Worm (Caenorhabditis elegans): ENCODE measurements around the gene Y43F4A.4.

The Y43F4A.4 gene

DNA sequence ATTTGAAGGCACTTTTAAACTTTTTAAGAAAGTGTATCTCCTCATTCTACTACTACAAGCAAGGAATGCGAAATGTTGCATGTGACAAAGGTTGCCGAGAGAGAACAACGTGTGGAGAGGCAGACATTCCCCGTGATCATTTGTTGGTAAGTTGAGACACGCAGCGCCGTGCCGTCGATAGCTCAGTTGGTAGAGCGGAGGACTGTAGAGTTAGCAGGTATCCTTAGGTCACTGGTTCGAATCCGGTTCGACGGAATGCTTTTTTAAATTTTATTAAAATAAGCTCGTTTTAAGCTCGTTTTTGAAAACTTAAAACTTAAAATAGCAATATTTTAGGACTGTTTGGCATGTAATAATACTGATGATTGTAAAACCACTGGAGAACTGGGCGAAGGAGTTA is 21.0 kb upstream of the Y43F4A.4 start (continued):
- peak; percentile 96 for TF ChIP-seq tbp1 (GFP tag; optimal IDR thresholded peaks at IDR 0.05)
- TF ChIP-seq B0035.1 (tag; optimal IDR thresholded peaks at IDR 0.05) = no peak
- no peak for TF ChIP-seq ama-1 (optimal IDR thresholded peaks at IDR 0.05)
- no peak for TF ChIP-seq ama-1 (GFP tag; optimal IDR thresholded peaks at IDR 0.05)
- peak; percentile 40 for TF ChIP-seq nhr-90 (tag; optimal IDR thresholded peaks at IDR 0.05)
- TF ChIP-seq Y56A3A.18 (GFP tag; IDR thresholded peaks at IDR 0.05) = no peak
- peak; percentile 72 for TF ChIP-seq F23B12.7 (tag; optimal IDR thresholded peaks at IDR 0.05; ENCODE audit: insufficient read depth)
- no peak for TF ChIP-seq cebp-1 (GFP tag; IDR thresholded peaks at IDR 0.05)
- no peak for TF ChIP-seq cebp-1 (tag; optimal IDR thresholded peaks at IDR 0.05)
- TF ChIP-seq B0261.1 (tag; optimal IDR thresholded peaks at IDR 0.05) = peak; percentile 77
- TF ChIP-seq K12H6.12 (tag; optimal IDR thresholded peaks at IDR 0.05) = no peak
- TF ChIP-seq dpff-1 (tag; optimal IDR thresholded peaks at IDR 0.05) = no peak

DNA sequence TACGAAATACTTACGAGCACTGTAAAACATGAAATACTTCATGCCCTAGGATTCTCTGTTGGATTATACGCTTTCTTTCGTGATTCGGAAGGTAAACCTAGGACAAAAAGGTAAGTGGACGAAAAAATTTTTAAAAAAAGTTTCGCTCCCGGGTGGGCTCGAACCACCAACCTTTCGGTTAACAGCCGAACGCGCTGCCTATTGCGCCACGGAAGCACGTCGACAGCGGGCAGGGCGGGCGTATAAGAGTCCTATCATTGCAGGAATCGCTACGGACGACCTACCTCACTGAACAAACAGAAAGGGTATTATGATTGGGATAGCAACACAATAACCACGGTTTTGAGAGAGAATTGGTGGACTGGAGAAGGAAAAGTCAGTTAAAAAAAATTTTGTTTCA is 20.4 kb upstream of the Y43F4A.4 start:
- TF ChIP-seq tbp1 (GFP tag; optimal IDR thresholded peaks at IDR 0.05) = peak; percentile 94
- peak; percentile 24 for TF ChIP-seq lin-54 (GFP tag; optimal IDR thresholded peaks at IDR 0.05)
- 0 out of 2 replicates have a peak, but pooled peaks have one; percentile 21 for TF ChIP-seq K11D2.4 (GFP tag; IDR thresholded peaks at IDR 0.05)
- TF ChIP-seq lin-26 (GFP tag; IDR thresholded peaks at IDR 0.05) = peak; percentile 60; the same call in 1 of the 2 replicates
- TF ChIP-seq ekl-4 (GFP tag; IDR thresholded peaks at IDR 0.05) = 0 out of 2 replicates have a peak, but pooled peaks have one; percentile 14
- no peak for TF ChIP-seq tlf-1 (GFP tag; optimal IDR thresholded peaks at IDR 0.05)
- no peak for TF ChIP-seq snpc-4 (GFP tag; optimal IDR thresholded peaks at IDR 0.05)
- peak in 1 of 4 experiments; percentile 13 for TF ChIP-seq snpc-4 (tag; optimal IDR thresholded peaks at IDR 0.05)
- TF ChIP-seq him-1 (tag; optimal IDR thresholded peaks at IDR 0.05) = peak; percentile 62
- TF ChIP-seq egrh-3 (GFP tag; IDR thresholded peaks at IDR 0.05) = no peak
- no peak for TF ChIP-seq chd-7 (tag; optimal IDR thresholded peaks at IDR 0.05)
- no peak for TF ChIP-seq repo-1 (tag; optimal IDR thresholded peaks at IDR 0.05)
- TF ChIP-seq F49E8.2 (tag; optimal IDR thresholded peaks at IDR 0.05; ENCODE audit: insufficient read depth) = no peak
- TF ChIP-seq hmg-20 (GFP tag; IDR thresholded peaks at IDR 0.05) = no peak
- peak; percentile 52; the same call in 1 of the 2 replicates for TF ChIP-seq egl-44 (GFP tag; IDR thresholded peaks at IDR 0.05)
- no peak for TF ChIP-seq ceh-79 (tag; optimal IDR thresholded peaks at IDR 0.05)
- no peak for TF ChIP-seq Y56A3A.18 (GFP tag; IDR thresholded peaks at IDR 0.05)
- peak; percentile 38 for TF ChIP-seq lsl-1 (GFP tag; optimal IDR thresholded peaks at IDR 0.05)
- TF ChIP-seq dox-1 (GFP tag; IDR thresholded peaks at IDR 0.05) = peak; percentile 79
- no peak for TF ChIP-seq lin-40 (tag; optimal IDR thresholded peaks at IDR 0.05)
- TF ChIP-seq mxl-1 (tag; optimal IDR thresholded peaks at IDR 0.05) = no peak
- TF ChIP-seq hrde-1 (tag; optimal IDR thresholded peaks at IDR 0.05; ENCODE audit: borderline replicate concordance) = no peak
- TF ChIP-seq rpc-1 (optimal IDR thresholded peaks at IDR 0.05) = peak; percentile 48
- TF ChIP-seq rpc-1 (tag; optimal IDR thresholded peaks at IDR 0.05) = peak; percentile 35
- peak; percentile 5 for TF ChIP-seq snpc-1.3 (tag; optimal IDR thresholded peaks at IDR 0.05; ENCODE audit: insufficient read depth)
- TF ChIP-seq ztf-26 (tag; optimal IDR thresholded peaks at IDR 0.05) = no peak
- no peak for TF ChIP-seq let-526 (GFP tag; IDR thresholded peaks at IDR 0.05)
- TF ChIP-seq F23B12.7 (tag; optimal IDR thresholded peaks at IDR 0.05; ENCODE audit: insufficient read depth) = peak; percentile 40
- TF ChIP-seq T26A5.8 (tag; optimal IDR thresholded peaks at IDR 0.05) = no peak
- no peak for TF ChIP-seq aptf-2 (GFP tag; conservative IDR thresholded peaks at IDR 0.05)
- TF ChIP-seq zfh-2 (GFP tag; conservative IDR thresholded peaks at IDR 0.05) = peak; percentile 59
- TF ChIP-seq Y95B8A.8 (GFP tag; IDR thresholded peaks at IDR 0.05) = 0 out of 2 replicates have a peak, but pooled peaks have one; percentile 50
- no peak for TF ChIP-seq B0019.2 (GFP tag; conservative IDR thresholded peaks at IDR 0.05)
- TF ChIP-seq Y67H2A.10 (GFP tag; conservative IDR thresholded peaks at IDR 0.05) = no peak
- TF ChIP-seq cebp-1 (GFP tag; IDR thresholded peaks at IDR 0.05) = no peak
- peak; percentile 63 for TF ChIP-seq cebp-1 (tag; optimal IDR thresholded peaks at IDR 0.05)
- TF ChIP-seq rcor-1 (GFP tag; IDR thresholded peaks at IDR 0.05) = no peak
- TF ChIP-seq snpc-1.1 (tag; optimal IDR thresholded peaks at IDR 0.05; ENCODE audit: insufficient read depth) = peak; percentile 13
- no peak for TF ChIP-seq ceh-100 (GFP tag; IDR thresholded peaks at IDR 0.05)
- no peak for TF ChIP-seq ztf-3 (GFP tag; optimal IDR thresholded peaks at IDR 0.05)
